Fruit fly (Drosophila melanogaster) whole organism, embryonic: Measurements from ENCODE around the gene CG14965.

Experiments
- Asciz ChIP-seq: fragments of 200-800 bp; sonication (Bioruptor generic); optimal IDR thresholded peaks from 2 replicates; lab custom pipeline; 2017; ENCODE audit warnings: missing biosample characterization, mild to moderate bottlenecking, missing genetic modification characterization, missing genetic modification reagents
- Bdp1 ChIP-seq: fragments of 200-800 bp; sonication (Bioruptor generic); optimal IDR thresholded peaks from 3 replicates; lab custom pipeline; 2016; ENCODE audit warnings: missing biosample characterization, missing genetic modification characterization
- CG10274 ChIP-seq: fragments of 200-800 bp; sonication (Bioruptor generic); optimal IDR thresholded peaks from 3 replicates; lab custom pipeline; 2017; ENCODE audit warnings: missing biosample characterization, mild to moderate bottlenecking, missing genetic modification characterization
- CG11085 ChIP-seq: fragments of 200-800 bp; sonication (Bioruptor generic); IDR thresholded peaks from 2 replicates; pipeline ENCODE4 v1.3.6; 2022; ENCODE audit warnings: missing biosample characterization, missing genetic modification characterization
- CG12219 ChIP-seq: fragments of 200-800 bp; sonication (Bioruptor generic); optimal IDR thresholded peaks from 3 replicates; lab custom pipeline; 2018; ENCODE audit warnings: missing biosample characterization, mild to moderate bottlenecking, missing genetic modification characterization
- CG12744 ChIP-seq: fragments of 200-800 bp; sonication (Bioruptor generic); optimal IDR thresholded peaks from 2 replicates; lab custom pipeline; 2016; ENCODE audit warnings: missing biosample characterization, missing genetic modification characterization
- CG13775 ChIP-seq: fragments of 200-800 bp; sonication (Bioruptor generic); optimal IDR thresholded peaks from 3 replicates; lab custom pipeline; 2017; ENCODE audit warnings: missing biosample characterization, mild to moderate bottlenecking, missing genetic modification characterization
- CG14860 ChIP-seq: fragments of 200-800 bp; sonication (Bioruptor generic); IDR thresholded peaks from 3 replicates; pipeline ENCODE4 v1.3.6; 2022; ENCODE audit warnings: missing biosample characterization, missing genetic modification characterization; ENCODE audit not compliant: partially characterized antibody
- CG15073 ChIP-seq: fragments of 200-800 bp; sonication (Bioruptor generic); optimal IDR thresholded peaks from 2 replicates; lab custom pipeline; 2016; ENCODE audit warnings: missing biosample characterization, missing genetic modification characterization
- CG17802 ChIP-seq: fragments of 200-800 bp; sonication (Bioruptor generic); optimal IDR thresholded peaks from 2 replicates; lab custom pipeline; 2018; ENCODE audit warnings: missing biosample characterization, mild to moderate bottlenecking, missing genetic modification characterization, moderate library complexity
- CG1832 ChIP-seq: fragments of 200-800 bp; sonication (Bioruptor generic); optimal IDR thresholded peaks from 2 replicates; lab custom pipeline; 2017; ENCODE audit warnings: missing biosample characterization, mild to moderate bottlenecking, missing genetic modification characterization, inconsistent platforms
- CG30403 ChIP-seq: fragments of 200-800 bp; sonication (Bioruptor generic); optimal IDR thresholded peaks from 3 replicates; lab custom pipeline; 2016; ENCODE audit warnings: missing biosample characterization, missing genetic modification characterization
- CG3281 ChIP-seq: fragments of 200-800 bp; sonication (Bioruptor generic); optimal IDR thresholded peaks from 3 replicates; lab custom pipeline; 2017; ENCODE audit warnings: missing biosample characterization, mild to moderate bottlenecking, missing genetic modification characterization
- CG4617 ChIP-seq: fragments of 200-800 bp; sonication (Bioruptor generic); optimal IDR thresholded peaks from 3 replicates; lab custom pipeline; 2016; ENCODE audit warnings: missing biosample characterization, missing genetic modification characterization, borderline replicate concordance
- CG7745 ChIP-seq: fragments of 200-800 bp; sonication (Bioruptor generic); optimal IDR thresholded peaks from 2 replicates; lab custom pipeline; 2018; ENCODE audit warnings: missing biosample characterization, mild to moderate bottlenecking, missing genetic modification characterization, moderate library complexity
- CG7928 ChIP-seq: fragments of 200-800 bp; sonication (Bioruptor generic); optimal IDR thresholded peaks from 2 replicates; lab custom pipeline; 2017; ENCODE audit warnings: missing biosample characterization, mild to moderate bottlenecking, missing genetic modification characterization
- CG8359 ChIP-seq: fragments of 200-800 bp; sonication (Bioruptor generic); optimal IDR thresholded peaks from 2 replicates; lab custom pipeline; 2017; ENCODE audit warnings: missing biosample characterization, mild to moderate bottlenecking, missing genetic modification characterization, borderline replicate concordance
- CG8924 ChIP-seq: fragments of 200-800 bp; optimal IDR thresholded peaks from 3 replicates; lab custom pipeline; 2019; ENCODE audit warnings: missing biosample characterization, mild to moderate bottlenecking, missing genetic modification characterization, moderate library complexity
- CG9932 ChIP-seq: fragments of 200-800 bp; sonication (Bioruptor generic); IDR thresholded peaks from 2 replicates; pipeline ENCODE4 v1.3.6; 2022; ENCODE audit warnings: missing biosample characterization, missing genetic modification characterization
- Chrac-16 ChIP-seq: fragments of 200-800 bp; sonication (Bioruptor generic); optimal IDR thresholded peaks from 3 replicates; lab custom pipeline; 2016; ENCODE audit warnings: missing biosample characterization, missing genetic modification characterization
- Dfd ChIP-seq, 2 experiments: fragments of >200 bp; optimal IDR thresholded peaks; 2 replicates each; lab custom pipeline; 2017; ENCODE audit warnings: missing biosample characterization in 2 of 2, missing genetic modification characterization in 2 of 2
- ERR ChIP-seq: fragments of 200-800 bp; sonication (Bioruptor generic); optimal IDR thresholded peaks from 2 replicates; lab custom pipeline; 2016; ENCODE audit warnings: missing biosample characterization, missing genetic modification characterization
- Gsc ChIP-seq: fragments of 200-800 bp; sonication (Bioruptor generic); IDR thresholded peaks from 2 replicates; pipeline ENCODE4 v1.3.6; 2022; ENCODE audit warnings: missing biosample characterization, missing genetic modification characterization
- H2.0 ChIP-seq: fragments of 200-800 bp; sonication (Bioruptor generic); IDR thresholded peaks from 2 replicates; pipeline ENCODE4 v1.3.6; 2022; ENCODE audit warnings: missing biosample characterization, missing genetic modification characterization
- HLH3B ChIP-seq: fragments of 200-800 bp; sonication (Bioruptor generic); IDR thresholded peaks from 2 replicates; pipeline ENCODE4 v1.3.6; 2022; ENCODE audit warnings: missing biosample characterization, missing genetic modification characterization
- HmgZ ChIP-seq: fragments of 200-800 bp; sonication (Bioruptor generic); optimal IDR thresholded peaks from 2 replicates; lab custom pipeline; 2018; ENCODE audit warnings: missing biosample characterization, mild to moderate bottlenecking, missing genetic modification characterization
- PHDP ChIP-seq: fragments of 200-800 bp; sonication (Bioruptor generic); optimal IDR thresholded peaks from 3 replicates; lab custom pipeline; 2018; ENCODE audit warnings: missing biosample characterization, mild to moderate bottlenecking, missing genetic modification characterization, moderate library complexity
- Poxn ChIP-seq: fragments of 200-800 bp; sonication (Bioruptor generic); IDR thresholded peaks from 2 replicates; pipeline ENCODE4 v1.3.6; 2022; ENCODE audit warnings: missing biosample characterization, missing genetic modification characterization
- Ravus ChIP-seq: fragments of 200-800 bp; sonication (Bioruptor generic); IDR thresholded peaks from 2 replicates; pipeline ENCODE4 v1.3.6; 2022; ENCODE audit warnings: missing biosample characterization, missing genetic modification characterization
- Sox100B ChIP-seq: fragments of 200-800 bp; sonication (Bioruptor generic); optimal IDR thresholded peaks from 3 replicates; lab custom pipeline; 2018; ENCODE audit warnings: missing biosample characterization, mild to moderate bottlenecking, missing genetic modification characterization
- Trl ChIP-seq, 3 experiments: fragments of >200 bp in 2 of 3; fragments of 200-800 bp in 1 of 3; sonication (Bioruptor generic) in 1 of 3; optimal IDR thresholded peaks; 2 replicates in 1 of 3; 3 replicates in 2 of 3; lab custom pipeline; 2016 to 2017; ENCODE audit warnings: missing biosample characterization in 1 of 3, missing genetic modification characterization in 1 of 3
- ara ChIP-seq: fragments of 200-800 bp; sonication (Bioruptor generic); IDR thresholded peaks from 2 replicates; pipeline ENCODE4 v1.3.6; 2022; ENCODE audit warnings: missing biosample characterization, missing genetic modification characterization
- bcd ChIP-seq: fragments of 200-800 bp; sonication (Bioruptor generic); optimal IDR thresholded peaks from 2 replicates; lab custom pipeline; 2017; ENCODE audit warnings: missing biosample characterization, mild to moderate bottlenecking, missing genetic modification characterization
- dmrt11E ChIP-seq: fragments of 200-800 bp; sonication (Bioruptor generic); optimal IDR thresholded peaks from 3 replicates; lab custom pipeline; 2018; ENCODE audit warnings: missing biosample characterization, mild to moderate bottlenecking, missing genetic modification characterization, moderate library complexity
- dpn ChIP-seq, 2 experiments: fragments of 200-800 bp; sonication (Bioruptor generic); optimal IDR thresholded peaks; 3 replicates each; lab custom pipeline; 2016; ENCODE audit warnings: missing biosample characterization in 2 of 2, missing genetic modification characterization in 2 of 2
- dysf ChIP-seq: fragments of 200-800 bp; sonication (Bioruptor generic); IDR thresholded peaks from 3 replicates; pipeline ENCODE4 v1.3.6; 2022; ENCODE audit warnings: missing biosample characterization, missing genetic modification characterization
- eve ChIP-seq, 2 experiments: fragments of >200 bp; optimal IDR thresholded peaks; 2 replicates each; lab custom pipeline; 2017; ENCODE audit warnings: missing biosample characterization in 2 of 2, missing genetic modification characterization in 2 of 2
- fru ChIP-seq: fragments of >200 bp; optimal IDR thresholded peaks from 2 replicates; lab custom pipeline; 2017
- ken ChIP-seq: fragments of 200-800 bp; sonication (Bioruptor generic); IDR thresholded peaks from 3 replicates; pipeline ENCODE4 v1.3.6; 2022; ENCODE audit warnings: missing biosample characterization, missing genetic modification characterization
- kni ChIP-seq: fragments of 200-800 bp; sonication (Bioruptor generic); optimal IDR thresholded peaks from 3 replicates; lab custom pipeline; 2017; ENCODE audit warnings: mild to moderate bottlenecking, missing biosample characterization, missing genetic modification reagents, missing genetic modification characterization
- mirr ChIP-seq: fragments of 200-800 bp; sonication (Bioruptor generic); optimal IDR thresholded peaks from 3 replicates; lab custom pipeline; 2018; ENCODE audit warnings: missing biosample characterization, mild to moderate bottlenecking, missing genetic modification characterization
- nau ChIP-seq: fragments of 200-800 bp; sonication (Bioruptor generic); optimal IDR thresholded peaks from 3 replicates; lab custom pipeline; 2017; ENCODE audit warnings: missing biosample characterization, mild to moderate bottlenecking, missing genetic modification characterization, missing genetic modification reagents
- ranshi ChIP-seq: fragments of 200-800 bp; sonication (Bioruptor generic); IDR thresholded peaks from 2 replicates; pipeline ENCODE4 v1.3.6; 2022; ENCODE audit warnings: missing biosample characterization, missing genetic modification characterization
- run ChIP-seq: fragments of 200-800 bp; sonication (Bioruptor generic); optimal IDR thresholded peaks from 3 replicates; lab custom pipeline; 2018; ENCODE audit warnings: missing biosample characterization, mild to moderate bottlenecking, missing genetic modification characterization
- sens ChIP-seq: fragments of 200-800 bp; sonication (Bioruptor generic); peaks from one replicate; lab custom pipeline; 2016; ENCODE audit warnings: missing biosample characterization, missing genetic modification characterization
- tio ChIP-seq: fragments of 200-800 bp; sonication (Bioruptor generic); optimal IDR thresholded peaks from 2 replicates; lab custom pipeline; 2017; ENCODE audit warnings: missing biosample characterization, missing genetic modification characterization, inconsistent platforms
- tx ChIP-seq: fragments of 200-800 bp; sonication (Bioruptor generic); optimal IDR thresholded peaks from 2 replicates; lab custom pipeline; 2016; ENCODE audit warnings: missing biosample characterization, missing genetic modification characterization
- vnd ChIP-seq: fragments of 200-800 bp; sonication (Bioruptor generic); IDR thresholded peaks from 3 replicates; pipeline ENCODE4 v1.3.6; 2022; ENCODE audit warnings: missing biosample characterization, missing genetic modification characterization; ENCODE audit not compliant: partially characterized antibody
- wor ChIP-seq: fragments of 200-800 bp; sonication (Bioruptor generic); IDR thresholded peaks from 2 replicates; pipeline ENCODE4 v1.3.6; 2022; ENCODE audit warnings: missing biosample characterization, missing genetic modification characterization
- yki ChIP-seq: fragments of >200 bp; optimal IDR thresholded peaks from 3 replicates; lab custom pipeline; 2018
- z ChIP-seq: fragments of 200-800 bp; sonication (Bioruptor generic); IDR thresholded peaks from 3 replicates; pipeline ENCODE4 v1.3.6; 2022; ENCODE audit warnings: missing biosample characterization, missing genetic modification characterization

The CG14965 gene

dm6 chr3L:3194059-3194458 lies 1.8 kb upstream of the CG14965 start (continued):
- TF ChIP-seq CG13775 (peak; percentile 88), CG11085 (GFP tag; lab: Robert Waterston, UW) (peak; percentile 81), mirr (GFP tag; lab: Kevin White, UChicago) (peak; percentile 45), yki (no peak), CG1832 (GFP tag; lab: Kevin White, UChicago) (no peak), CG3281 (GFP tag; lab: Kevin White, UChicago) (peak; percentile 93), dmrt11E (tag; lab: Kevin White, UChicago) (peak; percentile 93), ara (peak; percentile 93), Bdp1 (GFP tag; lab: Kevin White, UChicago) (peak; percentile 75), fru (lab: Kevin White, UChicago) (no peak), eve (GFP tag; optimal IDR thresholded peaks at IDR 0.05; lab: Kevin White, UChicago) (no peak), CG4617 (GFP tag; lab: Kevin White, UChicago) (peak; percentile 61), HmgZ (peak; percentile 92), Chrac-16 (GFP tag; lab: Kevin White, UChicago) (peak; percentile 87), sens (GFP tag; lab: Kevin White, UChicago) (peak; percentile 96), Asciz (GFP tag; lab: Kevin White, UChicago) (peak; percentile 94), CG12744 (GFP tag; lab: Kevin White, UChicago) (peak; percentile 3), CG12219 (peak; percentile 92), z (0 out of 3 replicates have a peak, but pooled peaks have one; percentile 32), bcd (peak; percentile 90), CG9932 (peak; percentile 81), CG14860 (GFP tag; lab: Robert Waterston, UW) (no peak), CG15073 (GFP tag; lab: Kevin White, UChicago) (peak; percentile 76), CG7928 (peak; percentile 50), CG8359 (peak; percentile 73), Poxn (peak; percentile 54; the same call in 1 of the 2 replicates), CG8924 (tag; lab: Kevin White, UChicago) (peak; percentile 95), HLH3B (GFP tag; lab: Robert Waterston, UW) (peak; percentile 95), vnd (no peak), kni (peak; percentile 4), CG17802 (peak; percentile 78), PHDP (peak; percentile 95), Sox100B (GFP tag; lab: Kevin White, UChicago) (peak; percentile 93), ken (GFP tag; lab: Robert Waterston, UW) (peak; percentile 89), Trl (optimal IDR thresholded peaks at IDR 0.05; lab: Kevin White, UChicago) (no peak), Trl (GFP tag; optimal IDR thresholded peaks at IDR 0.05; lab: Kevin White, UChicago) (peak; percentile 47), dpn (GFP tag; optimal IDR thresholded peaks at IDR 0.05; lab: Kevin White, UChicago) (peak; percentile 40 to 92), H2.0 (peak; percentile 90), nau (GFP tag; lab: Kevin White, UChicago) (peak; percentile 90), Dfd (GFP tag; optimal IDR thresholded peaks at IDR 0.05; lab: Kevin White, UChicago) (no peak), Gsc (GFP tag; lab: Robert Waterston, UW) (peak; percentile 86), tio (peak; percentile 88), CG7745 (peak; percentile 56), wor (GFP tag; lab: Robert Waterston, UW) (peak; percentile 84), CG10274 (peak; percentile 52), ERR (GFP tag; lab: Kevin White, UChicago) (peak; percentile 50), Ravus (GFP tag; lab: Robert Waterston, UW) (peak; percentile 82), dysf (GFP tag; lab: Robert Waterston, UW) (peak; percentile 94), ranshi (GFP tag; lab: Robert Waterston, UW) (peak; percentile 95), tx (peak; percentile 5), run (tag; lab: Kevin White, UChicago) (peak; percentile 89), CG30403 (GFP tag; lab: Kevin White, UChicago) (peak; percentile 85)
